Worm (Caenorhabditis elegans) whole organism, young adult: ENCODE results near the gene ftr-1.

ENCODE experiments used
- B0261.1 ChIP-seq: sonication (generic microtip); optimal IDR thresholded peaks from 2 replicates; lab custom pipeline; 2016; ENCODE audit warnings: mild to moderate bottlenecking, missing genetic modification characterization, moderate library complexity, missing compliant biosample characterization
- F22D6.2 ChIP-seq: sonication (generic microtip); optimal IDR thresholded peaks from 2 replicates; lab custom pipeline; 2016; ENCODE audit warnings: mild to moderate bottlenecking, missing genetic modification characterization, missing compliant biosample characterization
- F23B12.7 ChIP-seq: sonication (generic microtip); optimal IDR thresholded peaks from 2 replicates; lab custom pipeline; 2017; ENCODE audit warnings: missing genetic modification characterization, mild to moderate bottlenecking, missing compliant biosample characterization, antibody characterized with exemption, moderate library complexity; ENCODE audit not compliant: insufficient read depth
- F49E8.2 ChIP-seq: sonication (generic microtip); optimal IDR thresholded peaks from 3 replicates; lab custom pipeline; 2017; ENCODE audit warnings: missing genetic modification characterization, mild to moderate bottlenecking, missing compliant biosample characterization, antibody characterized with exemption, moderate library complexity; ENCODE audit not compliant: insufficient read depth
- T07F8.4 ChIP-seq: sonication (generic microtip); optimal IDR thresholded peaks from 2 replicates; lab custom pipeline; 2016; ENCODE audit warnings: mild to moderate bottlenecking, missing genetic modification characterization, moderate library complexity, missing compliant biosample characterization
- Y67H2A.10 ChIP-seq: fragments of 200-800 bp; sonication (Bioruptor generic); conservative IDR thresholded peaks from 2 replicates; pipeline ENCODE4 v1.3.6; 2022; ENCODE audit warnings: missing genetic modification reagents, missing genetic modification characterization, missing compliant biosample characterization
- Y79H2A.3 ChIP-seq: fragments of 200-800 bp; sonication (Bioruptor generic); conservative IDR thresholded peaks from 2 replicates; pipeline ENCODE4 v1.3.6; 2022; ENCODE audit warnings: missing genetic modification reagents, missing genetic modification characterization, missing compliant biosample characterization
- attf-3 ChIP-seq: fragments of 200-800 bp; sonication (Bioruptor generic); conservative IDR thresholded peaks from 2 replicates; pipeline ENCODE4 v1.3.6; 2022; ENCODE audit warnings: missing genetic modification reagents, missing genetic modification characterization, missing compliant biosample characterization
- attf-6 ChIP-seq: fragments of 200-800 bp; sonication (Bioruptor generic); IDR thresholded peaks from 2 replicates; pipeline ENCODE4 v1.3.6; 2022; ENCODE audit warnings: missing genetic modification reagents, missing genetic modification characterization, missing compliant biosample characterization
- bed-2 ChIP-seq: fragments of 200-800 bp; sonication (Bioruptor generic); IDR thresholded peaks from 2 replicates; pipeline ENCODE4 v1.3.6; 2022; ENCODE audit warnings: missing genetic modification reagents, missing genetic modification characterization, missing compliant biosample characterization
- ccch-3 ChIP-seq: fragments of 200-800 bp; sonication (Bioruptor generic); optimal IDR thresholded peaks from 2 replicates; lab custom pipeline; 2018; ENCODE audit warnings: mild to moderate bottlenecking, missing genetic modification characterization, missing compliant biosample characterization
- cebp-1 ChIP-seq, 2 experiments: fragments of 200-800 bp in 1 of 2; sonication (Bioruptor generic) in 1 of 2; sonication (generic microtip) in 1 of 2; IDR thresholded peaks in 1 of 2; optimal IDR thresholded peaks in 1 of 2; 2 replicates each; pipeline versions ENCODE4 v1.3.6 to Lab custom; 2017 to 2022; ENCODE audit warnings: missing compliant biosample characterization in 2 of 2, missing genetic modification characterization in 2 of 2, mild to moderate bottlenecking in 1 of 2, missing genetic modification reagents in 1 of 2, moderate library complexity in 1 of 2
- ceh-100 ChIP-seq: fragments of 200-800 bp; sonication (Bioruptor generic); IDR thresholded peaks from 2 replicates; pipeline ENCODE4 v1.3.6; 2022; ENCODE audit warnings: missing genetic modification reagents, missing genetic modification characterization, missing compliant biosample characterization
- ceh-79 ChIP-seq: sonication (generic microtip); optimal IDR thresholded peaks from 2 replicates; lab custom pipeline; 2017; ENCODE audit warnings: mild to moderate bottlenecking, missing genetic modification characterization, missing compliant biosample characterization
- chd-7 ChIP-seq: sonication (generic microtip); optimal IDR thresholded peaks from 2 replicates; lab custom pipeline; 2016; ENCODE audit warnings: mild to moderate bottlenecking, missing genetic modification characterization, moderate library complexity, missing compliant biosample characterization
- efl-1 ChIP-seq: fragments of 150-350 bp; optimal IDR thresholded peaks from 2 replicates; lab custom pipeline; 2014; ENCODE audit warnings: missing biosample characterization, missing genetic modification reagents, missing genetic modification characterization
- egl-18 ChIP-seq: fragments of 200-800 bp; sonication (Bioruptor generic); IDR thresholded peaks from 2 replicates; pipeline ENCODE4 v1.3.6; 2022; ENCODE audit warnings: missing genetic modification reagents, missing genetic modification characterization, missing compliant biosample characterization
- egl-44 ChIP-seq: fragments of 200-800 bp; sonication (Bioruptor generic); IDR thresholded peaks from 2 replicates; pipeline ENCODE4 v1.3.6; 2022; ENCODE audit warnings: missing genetic modification reagents, missing genetic modification characterization, missing compliant biosample characterization
- him-1 ChIP-seq: sonication (generic microtip); optimal IDR thresholded peaks from 2 replicates; lab custom pipeline; 2016; ENCODE audit warnings: missing genotype, missing genetic modification reagents, missing genetic modification characterization, missing compliant biosample characterization
- let-526 ChIP-seq: fragments of 200-800 bp; sonication (Bioruptor generic); IDR thresholded peaks from 2 replicates; pipeline ENCODE4 v1.3.6; 2022; ENCODE audit warnings: missing genetic modification reagents, missing genetic modification characterization, missing compliant biosample characterization
- lin-35 ChIP-seq, 3 experiments: fragments of 150-350 bp in 2 of 3; sonication (generic microtip) in 1 of 3; optimal IDR thresholded peaks; 2 replicates each; lab custom pipeline; 2014 to 2018; ENCODE audit warnings: missing biosample characterization in 3 of 3, missing genetic modification characterization in 3 of 3, missing genetic modification reagents in 3 of 3
- lin-40 ChIP-seq: sonication (generic microtip); optimal IDR thresholded peaks from 2 replicates; lab custom pipeline; 2016; ENCODE audit warnings: missing genetic modification characterization, mild to moderate bottlenecking, missing compliant biosample characterization, missing genotype, missing genetic modification reagents
- lir-1 ChIP-seq: fragments of 200-800 bp; sonication (Bioruptor generic); conservative IDR thresholded peaks from 2 replicates; pipeline ENCODE4 v1.3.6; 2022; ENCODE audit warnings: missing genetic modification reagents, missing genetic modification characterization, missing compliant biosample characterization
- lsy-27 ChIP-seq: sonication (generic microtip); optimal IDR thresholded peaks from 2 replicates; lab custom pipeline; 2017; ENCODE audit warnings: missing genetic modification characterization, mild to moderate bottlenecking, missing compliant biosample characterization, antibody characterized with exemption, missing genotype, borderline replicate concordance; ENCODE audit not compliant: insufficient read depth
- nfya-2 ChIP-seq: fragments of 200-800 bp; sonication (Bioruptor generic); IDR thresholded peaks from 2 replicates; pipeline ENCODE4 v1.3.6; 2022; ENCODE audit warnings: missing genetic modification reagents, missing genetic modification characterization, missing compliant biosample characterization
- nhr-120 ChIP-seq: fragments of 200-800 bp; sonication (Bioruptor generic); IDR thresholded peaks from 2 replicates; pipeline ENCODE4 v1.3.6; 2022; ENCODE audit warnings: missing genetic modification characterization, missing compliant biosample characterization
- nhr-90 ChIP-seq: sonication (generic microtip); optimal IDR thresholded peaks from 2 replicates; lab custom pipeline; 2016; ENCODE audit warnings: missing genotype, mild to moderate bottlenecking, missing genetic modification characterization, missing compliant biosample characterization
- rcor-1 ChIP-seq: fragments of 200-800 bp; sonication (Bioruptor generic); IDR thresholded peaks from 2 replicates; pipeline ENCODE4 v1.3.6; 2022; ENCODE audit warnings: missing genetic modification reagents, missing genetic modification characterization, missing compliant biosample characterization
- rpc-1 ChIP-seq, 2 experiments: fragments of 150-350 bp in 1 of 2; sonication (generic microtip) in 1 of 2; optimal IDR thresholded peaks; 2 replicates each; lab custom pipeline; 2014 to 2018; ENCODE audit warnings: missing biosample characterization in 1 of 2, missing genetic modification characterization in 1 of 2, missing genetic modification reagents in 1 of 2, missing genotype in 1 of 2
- sdz-38 ChIP-seq: sonication (generic microtip); optimal IDR thresholded peaks from 2 replicates; lab custom pipeline; 2016; ENCODE audit warnings: missing genotype, missing genetic modification characterization, missing compliant biosample characterization
- snpc-3.4 ChIP-seq: sonication (generic microtip); optimal IDR thresholded peaks from 2 replicates; lab custom pipeline; 2017; ENCODE audit warnings: missing genetic modification characterization, mild to moderate bottlenecking, missing compliant biosample characterization, antibody characterized with exemption, moderate library complexity, missing genotype, missing genetic modification reagents
- tbp1 ChIP-seq: fragments of 200-800 bp; sonication (Bioruptor generic); optimal IDR thresholded peaks from 2 replicates; lab custom pipeline; 2018; ENCODE audit warnings: mild to moderate bottlenecking, missing genetic modification characterization, missing compliant biosample characterization
- tlf-1 ChIP-seq: fragments of 200-800 bp; sonication (Bioruptor generic); optimal IDR thresholded peaks from 2 replicates; lab custom pipeline; 2018; ENCODE audit warnings: mild to moderate bottlenecking, missing genetic modification characterization, missing compliant biosample characterization
- unc-62 ChIP-seq: fragments of 150-350 bp; optimal IDR thresholded peaks from 2 replicates; lab custom pipeline; 2014; ENCODE audit warnings: missing biosample characterization, missing genetic modification reagents, missing genetic modification characterization
- xnd-1 ChIP-seq: sonication (generic microtip); optimal IDR thresholded peaks from 2 replicates; lab custom pipeline; 2016; ENCODE audit warnings: missing genotype, missing genetic modification reagents, missing genetic modification characterization, missing compliant biosample characterization
- zfh-2 ChIP-seq: fragments of 200-800 bp; sonication (Bioruptor generic); conservative IDR thresholded peaks from 2 replicates; pipeline ENCODE4 v1.3.6; 2022; ENCODE audit warnings: missing genetic modification reagents, missing genetic modification characterization, missing compliant biosample characterization
- ztf-22 ChIP-seq: fragments of 200-800 bp; sonication (Bioruptor generic); optimal IDR thresholded peaks from 2 replicates; lab custom pipeline; 2018; ENCODE audit warnings: mild to moderate bottlenecking, missing genetic modification characterization, moderate library complexity, missing compliant biosample characterization
- ztf-28 ChIP-seq: fragments of 200-800 bp; sonication (Bioruptor generic); IDR thresholded peaks from 2 replicates; pipeline ENCODE4 v1.3.6; 2022; ENCODE audit warnings: missing genetic modification reagents, missing genetic modification characterization, missing compliant biosample characterization
- ztf-3 ChIP-seq: fragments of 200-800 bp; sonication (Bioruptor generic); optimal IDR thresholded peaks from 2 replicates; lab custom pipeline; 2018; ENCODE audit warnings: mild to moderate bottlenecking, missing genetic modification characterization, missing compliant biosample characterization

ftr-1 gene

DNA sequence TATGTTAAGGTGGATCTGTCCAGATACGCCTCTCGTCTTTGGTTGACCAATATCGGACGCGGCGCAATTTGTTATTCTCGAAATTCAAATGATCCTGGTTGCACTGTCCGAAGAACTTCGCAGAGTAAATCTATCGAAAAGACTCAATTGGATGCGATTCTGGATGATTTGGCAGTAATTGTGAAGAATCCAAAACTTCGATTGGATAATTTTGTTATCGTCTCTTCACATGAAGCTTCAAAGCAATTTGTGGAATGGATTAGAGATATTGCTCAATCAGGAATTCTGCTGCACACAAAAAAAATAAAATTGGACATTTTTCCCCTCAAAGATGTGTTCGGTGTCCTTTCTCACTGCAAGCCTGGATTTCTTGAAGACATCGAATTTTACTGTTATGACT, 2.9 kb downstream of the ftr-1 start:
- TF ChIP-seq egl-18 (GFP tag; lab: Robert Waterston, UW) (no peak), bed-2 (GFP tag; lab: Robert Waterston, UW) (no peak), chd-7 (tag; lab: Kevin White, UChicago) (no peak), F49E8.2 (tag; lab: Kevin White, UChicago) (no peak)

DNA sequence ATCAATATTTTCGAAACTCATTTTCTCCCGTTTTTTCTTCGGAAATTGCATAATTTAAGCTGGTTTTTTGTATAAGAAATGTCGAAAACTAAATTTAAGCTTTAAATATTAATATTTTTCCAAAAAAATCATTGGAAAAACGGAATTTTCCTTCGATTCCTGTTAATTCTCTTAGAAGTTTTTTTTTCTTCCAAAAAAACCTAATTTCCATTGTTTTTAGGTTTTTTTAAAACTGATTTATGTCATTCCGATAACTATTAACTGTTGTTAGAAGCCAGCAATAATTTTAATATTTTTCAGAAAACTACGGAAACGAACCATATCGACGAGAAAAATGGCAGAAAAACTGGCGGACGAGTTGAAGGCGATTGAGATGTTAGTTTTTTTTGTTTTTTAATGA, 4.5 kb downstream of the ftr-1 start, which contains the start of gene fbxa-114:
TSS of gene fbxa-114 (plus strand) at position 301 of the 400 bp plus-strand sequence.
- no peak for TF ChIP-seq Y67H2A.10
- no peak for TF ChIP-seq tbp1 (GFP tag; lab: Kevin White, UChicago)
- TF ChIP-seq rpc-1 (optimal IDR thresholded peaks at IDR 0.05; lab: Kevin White, UChicago): no peak
- no peak for TF ChIP-seq rpc-1 (tag; optimal IDR thresholded peaks at IDR 0.05; lab: Kevin White, UChicago)
- TF ChIP-seq snpc-3.4 (tag; lab: Kevin White, UChicago): no peak
- TF ChIP-seq rcor-1 (GFP tag; lab: Robert Waterston, UW): no peak
- no peak for TF ChIP-seq T07F8.4 (tag; lab: Kevin White, UChicago)
- TF ChIP-seq efl-1 (GFP tag; lab: Kevin White, UChicago): no peak
- no peak for TF ChIP-seq lir-1
- no peak for TF ChIP-seq cebp-1 (GFP tag; IDR thresholded peaks at IDR 0.05; lab: Robert Waterston, UW)
- no peak for TF ChIP-seq cebp-1 (tag; optimal IDR thresholded peaks at IDR 0.05; lab: Kevin White, UChicago)
- TF ChIP-seq egl-44: no peak

DNA sequence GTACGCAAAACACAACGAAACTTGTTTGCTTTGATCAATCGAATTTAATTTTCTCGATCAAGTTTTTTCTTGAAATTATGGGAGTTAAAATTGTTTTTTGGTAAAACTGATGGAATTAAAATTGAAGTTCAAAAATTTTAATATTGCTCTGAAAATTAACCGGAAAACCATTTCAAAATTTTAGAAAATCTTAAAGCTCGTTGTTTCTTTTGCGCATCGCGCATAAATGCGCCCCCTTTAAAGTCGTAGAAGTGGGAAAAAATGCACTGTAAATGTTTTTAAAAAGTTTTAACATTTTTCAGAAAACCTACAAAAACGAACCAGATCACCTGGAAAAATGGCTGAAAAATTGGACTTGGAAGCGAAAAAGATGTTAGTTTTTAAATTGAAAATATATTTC, 6.3 kb downstream of the ftr-1 start, which contains the start of gene fbxa-113:
TSS of gene fbxa-113 (plus strand) at position 301 of the 400 bp plus-strand sequence.
- TF ChIP-seq sdz-38 (no peak), lin-35 (GFP tag; optimal IDR thresholded peaks at IDR 0.05; lab: Kevin White, UChicago) (no peak), him-1 (tag; lab: Kevin White, UChicago) (peak; percentile 39)

DNA sequence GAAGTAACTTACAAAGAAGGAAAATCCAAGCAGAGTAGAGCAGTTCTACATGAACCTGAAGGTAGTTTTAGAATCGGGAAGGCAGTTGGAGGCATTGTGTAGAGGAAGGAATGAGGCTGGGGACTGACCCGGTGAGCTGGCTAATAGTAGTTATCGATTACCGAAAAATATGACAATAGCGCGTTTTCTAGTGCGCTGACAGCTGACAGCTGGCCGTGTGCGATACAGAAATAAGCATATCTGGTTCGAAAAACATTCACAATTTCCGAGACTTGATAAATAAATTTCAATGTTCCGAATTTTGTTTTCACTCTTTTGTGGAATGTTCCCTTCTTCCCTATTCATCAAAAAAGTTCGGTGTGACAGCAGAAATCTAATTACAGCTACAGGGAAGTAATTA, 9.3 kb downstream of the ftr-1 start, which contains the start of the genes fbxb-59 and srbc-34:
TSS of gene fbxb-59 (minus strand) at position 101 of the 400 bp plus-strand sequence.
TSS of gene srbc-34 (plus strand) at position 233 of the 400 bp plus-strand sequence.
- TF ChIP-seq nhr-90 (no peak), attf-6 (GFP tag; lab: Robert Waterston, UW) (no peak), tlf-1 (GFP tag; lab: Kevin White, UChicago) (no peak), nfya-2 (GFP tag; lab: Robert Waterston, UW) (no peak), him-1 (tag; lab: Kevin White, UChicago) (no peak), ceh-79 (tag; lab: Kevin White, UChicago) (no peak), attf-3 (GFP tag; lab: Robert Waterston, UW) (no peak), ztf-3 (no peak), zfh-2 (no peak), cebp-1 (GFP tag; IDR thresholded peaks at IDR 0.05; lab: Robert Waterston, UW) (no peak), cebp-1 (tag; optimal IDR thresholded peaks at IDR 0.05; lab: Kevin White, UChicago) (no peak), lsy-27 (tag; lab: Kevin White, UChicago) (no peak), nhr-120 (GFP tag; lab: Robert Waterston, UW) (no peak)

- TF ChIP-seq sdz-38: no peak
- no peak for TF ChIP-seq ztf-28 (GFP tag; lab: Robert Waterston, UW)
- TF ChIP-seq ceh-100 (GFP tag; lab: Robert Waterston, UW): no peak
- TF ChIP-seq ccch-3: no peak
- no peak for TF ChIP-seq ceh-79 (tag; lab: Kevin White, UChicago)
- TF ChIP-seq Y67H2A.10: no peak
- TF ChIP-seq ztf-22 (GFP tag; lab: Kevin White, UChicago): no peak
- no peak for TF ChIP-seq B0261.1 (tag; lab: Kevin White, UChicago)
- TF ChIP-seq xnd-1 (tag; lab: Kevin White, UChicago): no peak
- no peak for TF ChIP-seq egl-44
- no peak for TF ChIP-seq let-526
- TF ChIP-seq F22D6.2 (tag; lab: Kevin White, UChicago): no peak
- TF ChIP-seq egl-18 (GFP tag; lab: Robert Waterston, UW): no peak
- TF ChIP-seq unc-62 (GFP tag; lab: Kevin White, UChicago): no peak
- TF ChIP-seq F23B12.7: no peak
- no peak for TF ChIP-seq lin-40
- TF ChIP-seq Y79H2A.3 (GFP tag; lab: Robert Waterston, UW): no peak
Observed at ce11 chrV:20212584-20212983, 15.8 kb downstream of the ftr-1 start, which contains the start of gene Y113G7B.12. TSS of gene Y113G7B.12 (minus strand) at chrV:20212684.
